Worm (Caenorhabditis elegans) whole organism, early embryonic: ENCODE results near the gene alh-7.

ENCODE experiments used
- B0310.2 ChIP-seq: sonication (generic microtip); optimal IDR thresholded peaks from 2 replicates; lab custom pipeline; 2016; ENCODE audit warnings: mild to moderate bottlenecking, missing genetic modification characterization, missing compliant biosample characterization
- F13C5.2 ChIP-seq: sonication (generic microtip); optimal IDR thresholded peaks from 2 replicates; lab custom pipeline; 2017; ENCODE audit warnings: mild to moderate bottlenecking, missing genetic modification characterization, inconsistent platforms, missing compliant biosample characterization
- aly-1 ChIP-seq: sonication (generic microtip); optimal IDR thresholded peaks from 2 replicates; lab custom pipeline; 2016; ENCODE audit warnings: missing genetic modification characterization, missing compliant biosample characterization
- ama-1 ChIP-seq: fragments of 150-350 bp; optimal IDR thresholded peaks from 2 replicates; lab custom pipeline; 2014
- ceh-13 ChIP-seq: fragments of 200-800 bp; sonication (Bioruptor generic); optimal IDR thresholded peaks from 2 replicates; lab custom pipeline; 2018; ENCODE audit warnings: mild to moderate bottlenecking, missing genetic modification characterization, missing compliant biosample characterization
- ceh-36 ChIP-seq: sonication (generic microtip); optimal IDR thresholded peaks from 2 replicates; lab custom pipeline; 2016; ENCODE audit warnings: missing genetic modification characterization, inconsistent platforms, missing compliant biosample characterization
- ets-7 ChIP-seq: sonication (generic microtip); optimal IDR thresholded peaks from 2 replicates; lab custom pipeline; 2016; ENCODE audit warnings: missing genotype, missing genetic modification characterization, missing compliant biosample characterization
- flt-1 ChIP-seq: fragments of 200-800 bp; sonication (Bioruptor generic); IDR thresholded peaks from 2 replicates; pipeline ENCODE4 v1.3.6; 2022; ENCODE audit warnings: missing genetic modification characterization, missing compliant biosample characterization
- hmbx-1 ChIP-seq: sonication (generic microtip); optimal IDR thresholded peaks from 2 replicates; lab custom pipeline; 2016; ENCODE audit warnings: mild to moderate bottlenecking, missing genetic modification characterization, missing compliant biosample characterization
- hmg-4 ChIP-seq: fragments of 200-800 bp; sonication (Bioruptor generic); optimal IDR thresholded peaks from 2 replicates; lab custom pipeline; 2018; ENCODE audit warnings: mild to moderate bottlenecking, missing genetic modification characterization, missing compliant biosample characterization
- hnd-1 ChIP-seq: sonication (generic microtip); optimal IDR thresholded peaks from 2 replicates; lab custom pipeline; 2016; ENCODE audit warnings: missing genetic modification characterization, missing compliant biosample characterization
- pes-1 ChIP-seq: fragments of 200-800 bp; sonication (Bioruptor generic); IDR thresholded peaks from 2 replicates; pipeline ENCODE4 v1.3.6; 2022; ENCODE audit warnings: missing genetic modification reagents, missing genetic modification characterization, missing compliant biosample characterization
- scrt-1 ChIP-seq: fragments of 200-800 bp; sonication (Bioruptor generic); IDR thresholded peaks from 2 replicates; pipeline ENCODE4 v1.3.6; 2022; ENCODE audit warnings: missing genetic modification characterization, missing compliant biosample characterization
- sea-1 ChIP-seq: fragments of 200-800 bp; sonication (Bioruptor generic); conservative IDR thresholded peaks from 2 replicates; pipeline ENCODE4 v1.3.6; 2022; ENCODE audit warnings: missing genetic modification characterization, missing compliant biosample characterization
- tbx-11 ChIP-seq: fragments of 200-800 bp; sonication (Bioruptor generic); IDR thresholded peaks from 2 replicates; pipeline ENCODE4 v1.3.6; 2022; ENCODE audit warnings: missing genetic modification characterization, missing compliant biosample characterization
- tbx-37 ChIP-seq: fragments of 200-800 bp; sonication (Bioruptor generic); conservative IDR thresholded peaks from 2 replicates; pipeline ENCODE4 v1.3.6; 2022; ENCODE audit warnings: missing genetic modification reagents, missing genetic modification characterization, missing compliant biosample characterization
- tra-4 ChIP-seq: sonication (generic microtip); optimal IDR thresholded peaks from 2 replicates; lab custom pipeline; 2017; ENCODE audit warnings: missing genetic modification characterization, missing compliant biosample characterization

Gene alh-7

ce11 chrII:13491254-13491889 is at the start of gene alh-7:
Gene alh-7 (minus strand): TSS chrII:13491786.
- TF ChIP-seq ceh-36 (tag; lab: Kevin White, UChicago) (no peak), aly-1 (tag; lab: Kevin White, UChicago) (no peak), ets-7 (tag; lab: Kevin White, UChicago) (no peak), B0310.2 (no peak), pes-1 (GFP tag; lab: Robert Waterston, UW) (no peak), sea-1 (GFP tag; lab: Robert Waterston, UW) (no peak), ama-1 (lab: Kevin White, UChicago) (no peak), tbx-11 (no peak), ceh-13 (no peak), scrt-1 (GFP tag; lab: Robert Waterston, UW) (no peak), hmbx-1 (no peak), hmg-4 (GFP tag; lab: Kevin White, UChicago) (no peak), F13C5.2 (tag; lab: Kevin White, UChicago) (no peak), tbx-37 (GFP tag; lab: Robert Waterston, UW) (no peak), tra-4 (tag; lab: Kevin White, UChicago) (no peak), flt-1 (GFP tag; lab: Robert Waterston, UW) (no peak), hnd-1 (tag; lab: Kevin White, UChicago) (no peak)

- TF ChIP-seq ceh-36 (tag; lab: Kevin White, UChicago) (no peak), tbx-37 (GFP tag; lab: Robert Waterston, UW) (no peak), pes-1 (GFP tag; lab: Robert Waterston, UW) (no peak)
Measured at ce11 chrII:13540956-13541355, 49.4 kb upstream of the alh-7 start, which contains the start of the genes noa-1 and Y48E1B.17. Gene noa-1 (minus strand): TSS chrII:13541056. Gene Y48E1B.17 (minus strand): TSS chrII:13541084.

ce11 chrII:13531118-13531517 is 39.5 kb upstream of the alh-7 start, which contains the start of gene snx-14:
Gene snx-14 (minus strand): TSS chrII:13531218.
- TF ChIP-seq ets-7 (tag; lab: Kevin White, UChicago) = no peak

- TF ChIP-seq flt-1 (GFP tag; lab: Robert Waterston, UW) (no peak), ets-7 (tag; lab: Kevin White, UChicago) (no peak), pes-1 (GFP tag; lab: Robert Waterston, UW) (no peak), ceh-13 (no peak), tbx-37 (GFP tag; lab: Robert Waterston, UW) (no peak), B0310.2 (no peak), tbx-11 (no peak), ceh-36 (tag; lab: Kevin White, UChicago) (no peak), hmg-4 (GFP tag; lab: Kevin White, UChicago) (no peak), F13C5.2 (tag; lab: Kevin White, UChicago) (no peak), scrt-1 (GFP tag; lab: Robert Waterston, UW) (no peak), tra-4 (tag; lab: Kevin White, UChicago) (no peak), aly-1 (tag; lab: Kevin White, UChicago) (no peak)
Measured at ce11 chrII:13530657-13531056, 39.1 kb upstream of the alh-7 start.

- no peak for TF ChIP-seq tbx-11
- TF ChIP-seq ets-7 (tag; lab: Kevin White, UChicago) = no peak
- TF ChIP-seq ceh-13 = no peak
- no peak for TF ChIP-seq B0310.2
- no peak for TF ChIP-seq tra-4 (tag; lab: Kevin White, UChicago)
- TF ChIP-seq scrt-1 (GFP tag; lab: Robert Waterston, UW) = no peak
- TF ChIP-seq aly-1 (tag; lab: Kevin White, UChicago) = no peak
- TF ChIP-seq hmg-4 (GFP tag; lab: Kevin White, UChicago) = no peak
- TF ChIP-seq hnd-1 (tag; lab: Kevin White, UChicago) = no peak
- TF ChIP-seq tbx-37 (GFP tag; lab: Robert Waterston, UW) = no peak
- no peak for TF ChIP-seq pes-1 (GFP tag; lab: Robert Waterston, UW)
- no peak for TF ChIP-seq sea-1 (GFP tag; lab: Robert Waterston, UW)
- no peak for TF ChIP-seq hmbx-1
- TF ChIP-seq ceh-36 (tag; lab: Kevin White, UChicago) = no peak
Measured at ce11 chrII:13529131-13529530, 37.5 kb upstream of the alh-7 start.

ce11 chrII:13521977-13522404 is 30.4 kb upstream of the alh-7 start:
- TF ChIP-seq aly-1 (tag; lab: Kevin White, UChicago) (no peak), sea-1 (GFP tag; lab: Robert Waterston, UW) (no peak), pes-1 (GFP tag; lab: Robert Waterston, UW) (no peak), hmg-4 (GFP tag; lab: Kevin White, UChicago) (peak; percentile 8), tbx-11 (no peak), ceh-13 (no peak), B0310.2 (no peak), hmbx-1 (no peak), ama-1 (lab: Kevin White, UChicago) (peak; percentile 61), F13C5.2 (tag; lab: Kevin White, UChicago) (no peak)

ce11 chrII:13521179-13521616 is 29.6 kb upstream of the alh-7 start:
- TF ChIP-seq ama-1 (lab: Kevin White, UChicago) = no peak
- no peak for TF ChIP-seq sea-1 (GFP tag; lab: Robert Waterston, UW)
- no peak for TF ChIP-seq ceh-13

ce11 chrII:13517600-13517999 is 26.0 kb upstream of the alh-7 start, which contains the start of gene sre-45:
Gene sre-45 (plus strand): TSS chrII:13517900.
- TF ChIP-seq sea-1 (GFP tag; lab: Robert Waterston, UW) = no peak
- TF ChIP-seq hnd-1 (tag; lab: Kevin White, UChicago) = no peak
- TF ChIP-seq aly-1 (tag; lab: Kevin White, UChicago) = no peak
- TF ChIP-seq ceh-36 (tag; lab: Kevin White, UChicago) = no peak
